Worm (Caenorhabditis elegans) whole organism, mixed stage, embryonic: Measurements from ENCODE around the gene sptl-1.

Experiments used
- blmp-1 ChIP-seq: fragments of 150-350 bp; optimal IDR thresholded peaks from 2 replicates; lab custom pipeline; 2014; ENCODE audit warnings: missing biosample characterization, missing genetic modification characterization
- cnd-1 ChIP-seq: fragments of 200-800 bp; sonication (Bioruptor generic); optimal IDR thresholded peaks from 2 replicates; lab custom pipeline; 2018; ENCODE audit warnings: mild to moderate bottlenecking, missing genetic modification characterization, missing compliant biosample characterization
- elt-3 ChIP-seq: fragments of 150-350 bp; optimal IDR thresholded peaks from 2 replicates; lab custom pipeline; 2014; ENCODE audit warnings: missing biosample characterization, missing genetic modification characterization
- ham-2 ChIP-seq: fragments of 200-800 bp; sonication (Bioruptor generic); optimal IDR thresholded peaks from 2 replicates; lab custom pipeline; 2018; ENCODE audit warnings: mild to moderate bottlenecking, missing genetic modification characterization, missing compliant biosample characterization
- mab-5 ChIP-seq: fragments of 150-350 bp; optimal IDR thresholded peaks from 2 replicates; lab custom pipeline; 2014; ENCODE audit warnings: missing biosample characterization, missing genetic modification characterization
- mep-1 ChIP-seq: fragments of 150-350 bp; optimal IDR thresholded peaks from 2 replicates; lab custom pipeline; 2017; ENCODE audit warnings: missing biosample characterization, missing genetic modification reagents, missing genetic modification characterization, inconsistent platforms
- nhr-237 ChIP-seq: fragments of 150-350 bp; optimal IDR thresholded peaks from 2 replicates; lab custom pipeline; 2014; ENCODE audit warnings: missing biosample characterization, missing genetic modification characterization
- nhr-28 ChIP-seq: fragments of 150-350 bp; optimal IDR thresholded peaks from 2 replicates; lab custom pipeline; 2014; ENCODE audit warnings: missing biosample characterization, missing genetic modification characterization
- nhr-76 ChIP-seq: sonication (generic microtip); optimal IDR thresholded peaks from 2 replicates; lab custom pipeline; 2017; ENCODE audit warnings: missing biosample characterization, missing genetic modification characterization
- pha-4 ChIP-seq: fragments of 150-350 bp; optimal IDR thresholded peaks from 2 replicates; lab custom pipeline; 2018; ENCODE audit warnings: missing biosample characterization, missing genetic modification reagents, missing genetic modification characterization
- unc-62 ChIP-seq: fragments of 150-350 bp; optimal IDR thresholded peaks from 2 replicates; lab custom pipeline; 2014; ENCODE audit warnings: missing biosample characterization, missing genetic modification reagents, missing genetic modification characterization
- ztf-11 ChIP-seq: fragments of 150-350 bp; optimal IDR thresholded peaks from 2 replicates; lab custom pipeline; 2014; ENCODE audit warnings: missing biosample characterization, missing genetic modification characterization

ce11 chrII:24559-24998 lies 26.9 kb upstream of the sptl-1 start, which contains the start of gene enee-1:
- TF ChIP-seq ztf-11 (tag; lab: Kevin White, UChicago) (peak; percentile 32), mab-5 (no peak), nhr-237 (tag; lab: Kevin White, UChicago) (peak; percentile 59), elt-3 (tag; lab: Kevin White, UChicago) (no peak), nhr-28 (tag; lab: Kevin White, UChicago) (no peak), pha-4 (tag; lab: Kevin White, UChicago) (peak; percentile 65), blmp-1 (tag; lab: Kevin White, UChicago) (no peak), unc-62 (peak; percentile 32), mep-1 (tag; lab: Kevin White, UChicago) (peak; percentile 50), ham-2 (GFP tag; lab: Kevin White, UChicago) (no peak), nhr-76 (tag; lab: Kevin White, UChicago) (no peak), cnd-1 (no peak)
